Worm (Caenorhabditis elegans) whole organism, midembryonic: ENCODE results near the gene C10E2.1.

Experiments
- T22C8.4 ChIP-seq: fragments of 200-800 bp; sonication (Bioruptor generic); IDR thresholded peaks from 2 replicates; pipeline ENCODE4 v1.3.6; 2022; ENCODE audit warnings: missing genetic modification characterization, missing compliant biosample characterization
- cog-1 ChIP-seq: sonication (generic microtip); optimal IDR thresholded peaks from 2 replicates; lab custom pipeline; 2016; ENCODE audit warnings: missing genetic modification characterization, missing compliant biosample characterization
- flt-1 ChIP-seq: fragments of 200-800 bp; sonication (Bioruptor generic); IDR thresholded peaks from 2 replicates; pipeline ENCODE4 v1.3.6; 2022; ENCODE audit warnings: missing genetic modification characterization, missing compliant biosample characterization
- klf-2 ChIP-seq: fragments of 200-800 bp; sonication (Bioruptor generic); conservative IDR thresholded peaks from 2 replicates; pipeline ENCODE4 v1.3.6; 2022; ENCODE audit warnings: missing genetic modification reagents, missing genetic modification characterization, missing compliant biosample characterization
- med-1 ChIP-seq: sonication (generic microtip); optimal IDR thresholded peaks from 2 replicates; lab custom pipeline; 2017; ENCODE audit warnings: missing genetic modification characterization, mild to moderate bottlenecking, missing compliant biosample characterization, antibody characterized with exemption, missing genetic modification reagents; ENCODE audit not compliant: insufficient read depth
- ref-1 ChIP-seq: fragments of 200-800 bp; sonication (Bioruptor generic); conservative IDR thresholded peaks from 2 replicates; pipeline ENCODE4 v1.3.6; 2022; ENCODE audit warnings: missing genetic modification reagents, missing genetic modification characterization, missing compliant biosample characterization
- tab-1 ChIP-seq: fragments of 200-800 bp; sonication (Bioruptor generic); IDR thresholded peaks from 2 replicates; pipeline ENCODE4 v1.3.6; 2022; ENCODE audit warnings: missing genetic modification characterization, missing compliant biosample characterization
- ztf-23 ChIP-seq: fragments of 200-800 bp; sonication (Bioruptor generic); IDR thresholded peaks from 2 replicates; pipeline ENCODE4 v1.3.6; 2022; ENCODE audit warnings: missing genetic modification reagents, missing genetic modification characterization, missing compliant biosample characterization
- ztf-29 ChIP-seq: fragments of 200-800 bp; sonication (Bioruptor generic); IDR thresholded peaks from 2 replicates; pipeline ENCODE4 v1.3.6; 2022; ENCODE audit warnings: missing genetic modification reagents, missing genetic modification characterization, missing compliant biosample characterization

The C10E2.1 gene

DNA sequence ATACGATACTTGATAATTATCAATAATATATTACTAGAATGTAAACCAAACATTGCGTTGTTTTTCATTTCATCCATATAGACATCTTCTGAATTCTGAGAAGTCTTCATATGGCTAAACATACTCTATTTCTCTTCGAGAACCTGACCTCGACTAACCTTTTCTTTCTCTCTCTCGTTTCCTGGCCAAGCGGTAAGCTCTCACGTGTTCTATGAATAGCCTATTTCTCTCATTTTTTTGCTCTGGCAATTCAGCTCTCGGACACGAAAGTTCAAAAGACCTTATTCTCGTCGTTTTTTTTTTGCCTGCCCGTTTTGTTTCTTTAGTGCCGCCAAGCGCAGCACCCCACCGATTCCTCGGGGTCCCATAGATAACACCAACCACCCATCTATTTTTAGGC, 25.2 kb upstream of the C10E2.1 start:
- TF ChIP-seq flt-1 (GFP tag; lab: Robert Waterston, UW) (no peak), tab-1 (GFP tag; lab: Robert Waterston, UW) (no peak), ztf-23 (GFP tag; lab: Robert Waterston, UW) (no peak), ref-1 (GFP tag; lab: Robert Waterston, UW) (no peak), T22C8.4 (GFP tag; lab: Robert Waterston, UW) (no peak), klf-2 (GFP tag; lab: Robert Waterston, UW) (no peak), cog-1 (tag; lab: Kevin White, UChicago) (no peak), ztf-29 (GFP tag; lab: Robert Waterston, UW) (no peak), med-1 (GFP tag; lab: Kevin White, UChicago) (no peak)

DNA sequence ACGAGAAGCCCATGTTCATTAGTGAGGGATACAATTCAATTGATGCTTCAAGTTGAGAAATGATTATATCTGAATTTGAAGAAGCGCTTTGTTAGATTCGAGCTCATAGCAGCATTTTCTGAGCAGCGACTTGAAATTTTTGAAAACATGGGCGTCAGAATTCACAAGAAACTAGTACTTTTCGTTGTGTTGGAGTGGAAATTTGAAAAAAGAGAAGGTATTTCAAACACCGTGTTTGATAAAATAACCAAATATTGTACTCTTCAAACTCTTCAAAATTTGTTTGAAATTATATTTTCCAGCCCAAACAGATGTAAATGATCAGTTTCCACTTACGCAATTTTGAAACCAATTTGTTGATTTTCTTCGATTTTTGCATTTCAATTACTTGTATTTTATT, 17.7 kb upstream of the C10E2.1 start, which contains the start of gene C10E2.2:
C10E2.2 (plus strand) TSS at position 301 of the 400 bp plus-strand sequence.
- TF ChIP-seq tab-1 (GFP tag; lab: Robert Waterston, UW) = no peak

- TF ChIP-seq tab-1 (GFP tag; lab: Robert Waterston, UW) (no peak), flt-1 (GFP tag; lab: Robert Waterston, UW) (no peak), cog-1 (tag; lab: Kevin White, UChicago) (no peak), klf-2 (GFP tag; lab: Robert Waterston, UW) (no peak), ztf-23 (GFP tag; lab: Robert Waterston, UW) (no peak), ref-1 (GFP tag; lab: Robert Waterston, UW) (no peak), med-1 (GFP tag; lab: Kevin White, UChicago) (no peak), T22C8.4 (GFP tag; lab: Robert Waterston, UW) (no peak), ztf-29 (GFP tag; lab: Robert Waterston, UW) (no peak)
Observed at ce11 chrX:16752196-16752595, 10.4 kb upstream of the C10E2.1 start.

- TF ChIP-seq ref-1 (GFP tag; lab: Robert Waterston, UW) = no peak
- TF ChIP-seq klf-2 (GFP tag; lab: Robert Waterston, UW) = no peak
- no peak for TF ChIP-seq tab-1 (GFP tag; lab: Robert Waterston, UW)
- no peak for TF ChIP-seq ztf-23 (GFP tag; lab: Robert Waterston, UW)
- no peak for TF ChIP-seq cog-1 (tag; lab: Kevin White, UChicago)
- no peak for TF ChIP-seq T22C8.4 (GFP tag; lab: Robert Waterston, UW)
- TF ChIP-seq flt-1 (GFP tag; lab: Robert Waterston, UW) = no peak
- no peak for TF ChIP-seq med-1 (GFP tag; lab: Kevin White, UChicago)
- no peak for TF ChIP-seq ztf-29 (GFP tag; lab: Robert Waterston, UW)
Observed at ce11 chrX:16754474-16754873, 8.2 kb upstream of the C10E2.1 start, which contains the start of gene C10E2.5. TSS of gene C10E2.5 (minus strand) at chrX:16754574.

ce11 chrX:16770398-16770797, 7.8 kb downstream of the C10E2.1 start, which contains the start of gene mct-6:
TSS of gene mct-6 (minus strand) at chrX:16770498.
- TF ChIP-seq T22C8.4 (GFP tag; lab: Robert Waterston, UW) = no peak
- TF ChIP-seq ztf-29 (GFP tag; lab: Robert Waterston, UW) = no peak
- no peak for TF ChIP-seq klf-2 (GFP tag; lab: Robert Waterston, UW)
- TF ChIP-seq ztf-23 (GFP tag; lab: Robert Waterston, UW) = no peak
- TF ChIP-seq flt-1 (GFP tag; lab: Robert Waterston, UW) = no peak
- TF ChIP-seq tab-1 (GFP tag; lab: Robert Waterston, UW) = no peak
- no peak for TF ChIP-seq cog-1 (tag; lab: Kevin White, UChicago)
- TF ChIP-seq ref-1 (GFP tag; lab: Robert Waterston, UW) = no peak

DNA sequence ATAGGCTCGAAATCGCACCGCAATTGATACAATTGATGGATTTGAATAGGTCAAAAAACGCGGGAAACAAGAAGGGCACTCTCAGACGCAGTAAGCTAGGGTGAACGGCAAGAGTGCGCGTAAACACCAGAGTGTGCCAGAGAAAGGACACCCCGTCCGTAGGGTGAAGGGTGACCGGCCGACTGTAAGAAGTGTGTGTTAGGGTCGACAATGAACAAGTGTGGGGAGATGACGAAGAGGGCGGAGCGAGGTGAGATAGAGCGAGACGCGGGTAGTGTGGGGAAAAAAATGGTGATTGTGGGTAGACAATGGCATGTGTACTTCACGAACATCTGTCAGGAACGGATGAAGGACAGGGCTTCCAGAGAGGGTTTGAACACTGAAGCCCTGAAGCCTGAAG, 8.3 kb downstream of the C10E2.1 start:
- TF ChIP-seq cog-1 (tag; lab: Kevin White, UChicago) (no peak), ztf-23 (GFP tag; lab: Robert Waterston, UW) (peak; percentile 57; the same call in 1 of the 2 replicates), tab-1 (GFP tag; lab: Robert Waterston, UW) (0 out of 2 replicates have a peak, but pooled peaks have one; percentile 22), flt-1 (GFP tag; lab: Robert Waterston, UW) (no peak)

DNA sequence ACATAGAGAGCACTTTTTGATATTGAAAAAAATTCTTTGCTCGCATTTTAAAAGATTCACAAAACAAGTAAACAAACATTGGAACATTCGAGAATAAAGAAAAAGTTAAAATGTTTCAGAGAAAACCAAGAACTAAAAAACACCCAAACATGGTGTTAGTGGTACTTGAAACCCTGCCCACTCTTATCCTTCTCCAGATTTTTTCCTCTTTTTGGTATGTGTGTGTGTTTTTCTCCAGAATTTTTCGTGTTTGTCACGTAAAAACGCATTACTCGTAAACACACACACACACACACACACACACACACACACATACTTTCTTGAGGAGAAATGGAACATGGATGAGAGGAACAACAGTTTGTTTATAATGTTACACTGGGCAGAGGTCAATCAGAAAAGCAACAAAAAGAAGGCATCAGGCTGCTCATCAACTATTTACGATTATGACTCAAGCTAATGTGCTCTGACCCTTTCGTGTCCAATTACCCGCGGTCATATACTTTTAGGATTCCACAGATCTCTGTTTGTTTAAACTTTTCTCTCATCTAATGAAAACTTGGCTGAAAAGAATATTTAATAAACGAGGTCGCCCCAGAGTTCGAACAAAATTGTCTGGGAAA, 9.6 kb downstream of the C10E2.1 start:
- TF ChIP-seq T22C8.4 (GFP tag; lab: Robert Waterston, UW) (no peak), tab-1 (GFP tag; lab: Robert Waterston, UW) (no peak), cog-1 (tag; lab: Kevin White, UChicago) (no peak), ztf-29 (GFP tag; lab: Robert Waterston, UW) (no peak), ztf-23 (GFP tag; lab: Robert Waterston, UW) (no peak), ref-1 (GFP tag; lab: Robert Waterston, UW) (no peak), med-1 (GFP tag; lab: Kevin White, UChicago) (no peak), klf-2 (GFP tag; lab: Robert Waterston, UW) (no peak), flt-1 (GFP tag; lab: Robert Waterston, UW) (no peak)

- TF ChIP-seq med-1 (GFP tag; lab: Kevin White, UChicago) (no peak), cog-1 (tag; lab: Kevin White, UChicago) (no peak), ref-1 (GFP tag; lab: Robert Waterston, UW) (no peak), T22C8.4 (GFP tag; lab: Robert Waterston, UW) (no peak), ztf-23 (GFP tag; lab: Robert Waterston, UW) (no peak), ztf-29 (GFP tag; lab: Robert Waterston, UW) (no peak)
Observed at ce11 chrX:16773421-16773820, 10.8 kb downstream of the C10E2.1 start.

DNA sequence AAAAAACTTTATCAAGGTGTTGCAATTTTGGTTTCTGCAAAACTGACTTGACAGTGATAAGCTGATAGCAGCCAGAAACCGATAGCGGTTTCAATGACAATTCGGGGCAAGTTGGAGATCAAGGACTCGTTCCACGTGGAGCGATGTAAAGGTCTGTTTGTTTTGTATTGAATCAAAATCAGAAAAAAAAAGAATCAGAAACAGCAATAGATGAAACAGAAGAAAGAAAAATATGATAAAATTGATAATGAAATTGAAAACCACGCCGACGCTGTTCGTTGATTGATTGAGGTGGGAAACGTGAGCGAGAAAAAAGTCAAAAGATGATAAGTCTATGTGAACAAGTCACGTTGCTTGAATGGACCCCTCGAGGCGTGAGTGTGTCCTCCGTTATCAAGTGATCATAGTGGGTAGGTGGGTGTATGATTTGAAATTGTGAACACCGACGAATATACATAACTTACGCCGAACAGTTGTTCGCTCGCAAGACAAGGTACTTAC, 12.8 kb downstream of the C10E2.1 start:
- no peak for TF ChIP-seq ztf-29 (GFP tag; lab: Robert Waterston, UW)
- no peak for TF ChIP-seq flt-1 (GFP tag; lab: Robert Waterston, UW)
- no peak for TF ChIP-seq cog-1 (tag; lab: Kevin White, UChicago)
- no peak for TF ChIP-seq klf-2 (GFP tag; lab: Robert Waterston, UW)
- TF ChIP-seq ref-1 (GFP tag; lab: Robert Waterston, UW) = no peak
- TF ChIP-seq tab-1 (GFP tag; lab: Robert Waterston, UW) = no peak
- no peak for TF ChIP-seq med-1 (GFP tag; lab: Kevin White, UChicago)
- no peak for TF ChIP-seq T22C8.4 (GFP tag; lab: Robert Waterston, UW)
- TF ChIP-seq ztf-23 (GFP tag; lab: Robert Waterston, UW) = no peak
